Worm (Caenorhabditis elegans): Measurements from ENCODE around the gene R102.3.

R102.3 gene

ce11 chrIV:10698486-10698885, 9.2 kb downstream of the R102.3 start:
- TF ChIP-seq Y22D7AL.16 (tag; optimal IDR thresholded peaks at IDR 0.05) (no peak), rnt-1 (tag; optimal IDR thresholded peaks at IDR 0.05) (no peak), ahr-1 (tag; optimal IDR thresholded peaks at IDR 0.05) (no peak), ets-4 (tag; optimal IDR thresholded peaks at IDR 0.05) (no peak), tbx-7 (tag; optimal IDR thresholded peaks at IDR 0.05) (no peak), che-1 (tag; optimal IDR thresholded peaks at IDR 0.05) (no peak), nhr-11 (tag; optimal IDR thresholded peaks at IDR 0.05) (no peak), pha-2 (tag; optimal IDR thresholded peaks at IDR 0.05) (no peak), dve-1 (tag; optimal IDR thresholded peaks at IDR 0.05) (no peak), ceh-30 (tag; optimal IDR thresholded peaks at IDR 0.05) (no peak), eyg-1 (tag; optimal IDR thresholded peaks at IDR 0.05) (no peak), ceh-22 (tag; optimal IDR thresholded peaks at IDR 0.05) (no peak), lim-6 (tag; optimal IDR thresholded peaks at IDR 0.05) (no peak), fkh-6 (tag; optimal IDR thresholded peaks at IDR 0.05) (no peak), ceh-9 (tag; optimal IDR thresholded peaks at IDR 0.05) (no peak)

ce11 chrIV:10699000-10699399, 9.7 kb downstream of the R102.3 start:
- TF ChIP-seq ceh-48 (tag; optimal IDR thresholded peaks at IDR 0.05) (no peak), unc-42 (tag; optimal IDR thresholded peaks at IDR 0.05) (no peak)

ce11 chrIV:10699660-10700059, 10.3 kb downstream of the R102.3 start, which contains the start of gene R102.11:
R102.11 (minus strand) TSS chrIV:10699760.
- no peak for TF ChIP-seq ref-2 (tag; optimal IDR thresholded peaks at IDR 0.05)
- no peak for TF ChIP-seq sox-4 (tag; optimal IDR thresholded peaks at IDR 0.05)
- no peak for TF ChIP-seq nhr-232 (tag; optimal IDR thresholded peaks at IDR 0.05)
- TF ChIP-seq ceh-2 (tag; optimal IDR thresholded peaks at IDR 0.05) = no peak
- no peak for TF ChIP-seq npax-4 (tag; optimal IDR thresholded peaks at IDR 0.05)
- no peak for TF ChIP-seq ahr-1 (tag; optimal IDR thresholded peaks at IDR 0.05)
- no peak for TF ChIP-seq ceh-9 (tag; optimal IDR thresholded peaks at IDR 0.05)
- no peak for TF ChIP-seq pros-1 (tag; optimal IDR thresholded peaks at IDR 0.05)
- TF ChIP-seq ztf-16 (tag; optimal IDR thresholded peaks at IDR 0.05) = no peak
- no peak for TF ChIP-seq sox-2 (GFP tag; IDR thresholded peaks at IDR 0.05)
- no peak for TF ChIP-seq unc-3 (GFP tag; conservative IDR thresholded peaks at IDR 0.05)
- TF ChIP-seq unc-3 (tag; optimal IDR thresholded peaks at IDR 0.05) = no peak
- no peak for TF ChIP-seq ama-1 (optimal IDR thresholded peaks at IDR 0.05)
- no peak for TF ChIP-seq eyg-1 (tag; optimal IDR thresholded peaks at IDR 0.05)
- no peak for TF ChIP-seq ceh-6 (GFP tag; optimal IDR thresholded peaks at IDR 0.05)
- no peak for TF ChIP-seq pqm-1 (tag; optimal IDR thresholded peaks at IDR 0.05)
- TF ChIP-seq gmeb-2 (tag; optimal IDR thresholded peaks at IDR 0.05) = no peak
- no peak for TF ChIP-seq K09A11.1 (tag; optimal IDR thresholded peaks at IDR 0.05; ENCODE audit: insufficient read depth)
- TF ChIP-seq lin-11 (tag; optimal IDR thresholded peaks at IDR 0.05) = no peak
- TF ChIP-seq pha-2 (tag; optimal IDR thresholded peaks at IDR 0.05) = no peak

- TF ChIP-seq zip-5 (tag; optimal IDR thresholded peaks at IDR 0.05) (no peak), ceh-24 (tag; optimal IDR thresholded peaks at IDR 0.05) (no peak), lin-11 (tag; optimal IDR thresholded peaks at IDR 0.05) (no peak), hlh-15 (tag; optimal IDR thresholded peaks at IDR 0.05) (no peak), Y22D7AL.16 (tag; optimal IDR thresholded peaks at IDR 0.05) (no peak), syd-9 (tag; optimal IDR thresholded peaks at IDR 0.05) (no peak), ceh-31 (tag; optimal IDR thresholded peaks at IDR 0.05) (no peak), tbx-2 (tag; optimal IDR thresholded peaks at IDR 0.05) (no peak), ttx-3 (tag; optimal IDR thresholded peaks at IDR 0.05) (no peak), rnt-1 (tag; optimal IDR thresholded peaks at IDR 0.05) (no peak)
Observed at ce11 chrIV:10701866-10702458, 12.6 kb downstream of the R102.3 start.

Measured in whole organism, late embryonic.